Fruit fly (Drosophila melanogaster): ENCODE data around the gene CG13855.

CG13855 gene

dm6 chr3R:22447195-22447873 lies 41.6 kb downstream of the CG13855 start, which contains the start of gene CG34288 (continued):
- no peak for TF ChIP-seq wek (GFP tag; optimal IDR thresholded peaks at IDR 0.05)
- TF ChIP-seq Ets97D (GFP tag; optimal IDR thresholded peaks at IDR 0.05) = no peak
- no peak for TF ChIP-seq unc-4 (GFP tag; IDR thresholded peaks at IDR 0.05; ENCODE audit: partially characterized antibody)
- TF ChIP-seq CG11247 (GFP tag; IDR thresholded peaks at IDR 0.05) = peak; percentile 50; the same call in 1 of the 2 replicates
- TF ChIP-seq CG18599 (GFP tag; optimal IDR thresholded peaks at IDR 0.05) = peak; percentile 66
- TF ChIP-seq fu2 (GFP tag; optimal IDR thresholded peaks at IDR 0.05) = no peak
- no peak for TF ChIP-seq tio (GFP tag; optimal IDR thresholded peaks at IDR 0.05)
- no peak for TF ChIP-seq gem (tag; optimal IDR thresholded peaks at IDR 0.05)
- no peak for TF ChIP-seq CG8290 (GFP tag; optimal IDR thresholded peaks at IDR 0.05)
- no peak for TF ChIP-seq CG8290 (tag; optimal IDR thresholded peaks at IDR 0.05)
- no peak for TF ChIP-seq CG10979 (tag; optimal IDR thresholded peaks at IDR 0.05)
- no peak for TF ChIP-seq Lpt (GFP tag; optimal IDR thresholded peaks at IDR 0.05)
- no peak for TF ChIP-seq fru (optimal IDR thresholded peaks at IDR 0.05)
- no peak for TF ChIP-seq cato (GFP tag; optimal IDR thresholded peaks at IDR 0.05; ENCODE audit: borderline replicate concordance)
- TF ChIP-seq CG13775 (GFP tag; optimal IDR thresholded peaks at IDR 0.05) = no peak
- TF ChIP-seq sd (tag; optimal IDR thresholded peaks at IDR 0.05) = peak; percentile 73
- TF ChIP-seq Abd-B (GFP tag; optimal IDR thresholded peaks at IDR 0.05) = no peak
- no peak for TF ChIP-seq lov (optimal IDR thresholded peaks at IDR 0.05)
- no peak for TF ChIP-seq lov (GFP tag; IDR thresholded peaks at IDR 0.05)
- no peak for TF ChIP-seq gsb (GFP tag; IDR thresholded peaks at IDR 0.05)
- no peak for TF ChIP-seq CG4854 (GFP tag; optimal IDR thresholded peaks at IDR 0.05)
- TF ChIP-seq CG7839 (tag; optimal IDR thresholded peaks at IDR 0.05) = peak; percentile 11
- TF ChIP-seq D19A (tag; optimal IDR thresholded peaks at IDR 0.05) = no peak
- TF ChIP-seq Dp (GFP tag; optimal IDR thresholded peaks at IDR 0.05) = peak; percentile 76
- no peak for TF ChIP-seq CG11696 (GFP tag; IDR thresholded peaks at IDR 0.05)
- no peak for TF ChIP-seq Spps (tag; optimal IDR thresholded peaks at IDR 0.05)
- TF ChIP-seq Dek (tag; optimal IDR thresholded peaks at IDR 0.05) = no peak
- peak; percentile 27 for TF ChIP-seq Hr3 (GFP tag; optimal IDR thresholded peaks at IDR 0.05)
- no peak for TF ChIP-seq Stat92E (GFP tag; optimal IDR thresholded peaks at IDR 0.05)
- no peak for TF ChIP-seq salm (tag; optimal IDR thresholded peaks at IDR 0.05)
- TF ChIP-seq B-H1 (GFP tag; IDR thresholded peaks at IDR 0.05) = no peak; the same call in 2 of the 3 replicates
- TF ChIP-seq dan (GFP tag; IDR thresholded peaks at IDR 0.05) = no peak
- TF ChIP-seq Gug (GFP tag; IDR thresholded peaks at IDR 0.05) = no peak; the same call in 2 of the 4 replicates
- TF ChIP-seq jumu (GFP tag; optimal IDR thresholded peaks at IDR 0.05) = peak; percentile 46
- TF ChIP-seq pum (GFP tag; optimal IDR thresholded peaks at IDR 0.05) = no peak
- peak; percentile 68; the same call in 1 of the 2 replicates for TF ChIP-seq Atf6 (GFP tag; IDR thresholded peaks at IDR 0.05)
- TF ChIP-seq dpn (GFP tag; optimal IDR thresholded peaks at IDR 0.05) = peak in 1 of 2 experiments; percentile 21
- TF ChIP-seq Ssrp (tag; optimal IDR thresholded peaks at IDR 0.05) = no peak
- no peak for TF ChIP-seq MESR4 (GFP tag; optimal IDR thresholded peaks at IDR 0.05)
- no peak for TF ChIP-seq Bteb2 (GFP tag; optimal IDR thresholded peaks at IDR 0.05)
- peak; percentile 73 for TF ChIP-seq NFAT (GFP tag; IDR thresholded peaks at IDR 0.05)
- TF ChIP-seq CG11398 (GFP tag; optimal IDR thresholded peaks at IDR 0.05) = no peak
- TF ChIP-seq Hr78 (GFP tag; optimal IDR thresholded peaks at IDR 0.05) = no peak
- TF ChIP-seq peb (GFP tag; IDR thresholded peaks at IDR 0.05) = no peak
- no peak for TF ChIP-seq CoRest (tag; optimal IDR thresholded peaks at IDR 0.05)
- TF ChIP-seq ap (GFP tag; IDR thresholded peaks at IDR 0.05) = 0 out of 2 replicates have a peak, but pooled peaks have one; percentile 7
- no peak for TF ChIP-seq dmrt11E (tag; optimal IDR thresholded peaks at IDR 0.05)
- TF ChIP-seq CG11560 (tag; IDR thresholded peaks at IDR 0.05) = no peak
- no peak for TF ChIP-seq zf30C (GFP tag; optimal IDR thresholded peaks at IDR 0.05)
- no peak for TF ChIP-seq crol (GFP tag; IDR thresholded peaks at IDR 0.05)
- no peak for TF ChIP-seq Kr (GFP tag; optimal IDR thresholded peaks at IDR 0.05)
